Fruit fly (Drosophila melanogaster) whole organism, embryonic: ENCODE results near the gene ninaB.

Experiments used
- Abd-B ChIP-seq: fragments of 200-800 bp; sonication (Bioruptor generic); optimal IDR thresholded peaks from 2 replicates; lab custom pipeline; 2018; ENCODE audit warnings: missing biosample characterization, mild to moderate bottlenecking, missing genetic modification characterization, moderate library complexity
- CG15073 ChIP-seq: fragments of 200-800 bp; sonication (Bioruptor generic); optimal IDR thresholded peaks from 2 replicates; lab custom pipeline; 2016; ENCODE audit warnings: missing biosample characterization, missing genetic modification characterization
- disco-r ChIP-seq: fragments of 200-800 bp; sonication (Bioruptor generic); optimal IDR thresholded peaks from 2 replicates; lab custom pipeline; 2016; ENCODE audit warnings: missing biosample characterization, missing genetic modification characterization
- kay ChIP-seq: fragments of 200-800 bp; sonication (Bioruptor generic); optimal IDR thresholded peaks from 2 replicates; lab custom pipeline; 2016; ENCODE audit warnings: missing biosample characterization, missing genetic modification characterization

DNA sequence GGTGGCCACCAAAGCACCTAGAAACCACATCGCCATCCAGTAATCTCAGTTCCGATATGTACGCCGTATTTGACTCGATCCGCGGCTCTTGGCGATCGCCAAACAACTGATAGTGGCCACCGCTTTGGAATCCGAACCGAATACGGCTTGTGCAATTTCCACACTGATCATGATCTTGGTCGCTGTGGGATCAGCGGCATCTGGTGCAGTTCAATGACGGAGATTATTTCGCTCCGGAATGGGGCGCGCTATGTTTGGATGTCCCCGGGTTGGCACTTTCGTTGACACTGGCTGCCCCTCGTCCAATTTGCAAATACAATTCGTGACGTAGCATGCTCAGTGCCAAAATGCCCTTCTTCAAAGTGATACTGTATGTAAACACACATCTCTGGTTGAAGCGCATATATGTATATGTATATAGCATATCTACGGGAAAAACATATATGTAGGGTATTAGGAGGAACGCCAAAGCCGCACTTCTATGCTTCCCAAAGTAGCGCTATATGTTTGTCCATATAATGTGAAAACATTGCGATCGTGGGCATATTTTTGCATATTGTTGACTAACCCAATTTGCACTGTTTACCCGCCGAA is 5.0 kb downstream of the ninaB start, which contains the start of gene Adgf-D:
- TF ChIP-seq Abd-B (GFP tag; lab: Kevin White, UChicago) (no peak), disco-r (GFP tag; lab: Kevin White, UChicago) (no peak), kay (GFP tag; lab: Kevin White, UChicago) (no peak), CG15073 (no peak)
